Fruit fly (Drosophila melanogaster) whole organism: ENCODE measurements around the gene CG31675.

ENCODE experiments used
- CG8478 ChIP-seq: fragments of >200 bp; optimal IDR thresholded peaks from 2 replicates; lab custom pipeline; 2018; ENCODE audit warnings: inconsistent platforms
- Dll ChIP-seq: fragments of >200 bp; optimal IDR thresholded peaks from 2 replicates; lab custom pipeline; 2017
- EcR ChIP-seq, 2 experiments: fragments of >200 bp; optimal IDR thresholded peaks; 2 replicates each; lab custom pipeline; 2017; ENCODE audit warnings: missing biosample characterization in 2 of 2, missing genetic modification characterization in 2 of 2, missing genetic modification reagents in 2 of 2
- pan ChIP-seq: fragments of >200 bp; optimal IDR thresholded peaks from 2 replicates; lab custom pipeline; 2017
- psq ChIP-seq: fragments of >200 bp; optimal IDR thresholded peaks from 2 replicates; lab custom pipeline; 2017
- usp ChIP-seq: fragments of >200 bp; optimal IDR thresholded peaks from 2 replicates; lab custom pipeline; 2017; ENCODE audit warnings: missing biosample characterization, missing genetic modification characterization, mixed read lengths

Gene CG31675

DNA sequence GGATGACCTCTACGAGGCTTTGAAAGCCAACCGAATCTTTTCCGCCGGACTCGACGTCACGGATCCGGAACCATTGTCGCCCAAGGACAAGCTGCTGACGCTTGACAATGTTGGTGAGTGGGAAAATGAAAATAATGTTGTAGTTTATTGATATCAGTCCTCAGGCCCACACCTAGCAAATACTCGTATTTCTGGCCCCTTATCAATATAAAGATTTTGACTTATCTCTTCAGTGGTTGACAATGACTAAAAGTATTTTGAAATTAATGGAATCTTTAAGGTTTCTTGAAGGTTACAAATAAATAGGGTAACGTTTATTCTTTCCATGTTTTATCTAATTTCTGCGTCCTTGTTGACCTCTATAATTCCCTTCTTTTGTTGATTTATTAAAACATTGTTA is 40.5 kb upstream of the CG31675 start:
- TF ChIP-seq CG8478 (lab: Kevin White, UChicago) (no peak), Dll (lab: Kevin White, UChicago) (no peak), pan (lab: Kevin White, UChicago) (no peak), psq (no peak), EcR (GFP tag; optimal IDR thresholded peaks at IDR 0.05; lab: Kevin White, UChicago) (no peak), usp (GFP tag; lab: Kevin White, UChicago) (no peak)

DNA sequence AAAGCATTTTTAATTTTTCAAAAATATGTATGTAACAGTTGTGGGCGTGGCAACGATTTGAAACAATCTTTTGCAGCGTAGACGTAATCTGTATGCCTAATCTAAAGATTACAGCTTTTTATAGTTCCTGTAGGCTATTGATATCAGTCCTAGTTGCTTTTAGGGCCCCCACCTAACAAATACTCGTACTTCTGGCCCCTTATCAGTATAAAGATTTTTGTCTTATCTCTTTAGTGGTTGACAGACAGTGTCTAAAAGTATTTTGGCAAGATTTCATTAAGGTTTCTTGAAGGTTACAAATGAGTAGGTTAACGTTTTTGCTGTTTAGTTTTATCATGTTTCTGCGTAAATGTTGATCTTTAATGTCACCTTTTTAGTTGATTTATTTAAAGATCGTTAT is 38.9 kb upstream of the CG31675 start:
- no peak for TF ChIP-seq pan (lab: Kevin White, UChicago)
- no peak for TF ChIP-seq psq
- no peak for TF ChIP-seq usp (GFP tag; lab: Kevin White, UChicago)
- TF ChIP-seq Dll (lab: Kevin White, UChicago), result no peak
- no peak for TF ChIP-seq EcR (GFP tag; optimal IDR thresholded peaks at IDR 0.05; lab: Kevin White, UChicago)
- TF ChIP-seq CG8478 (lab: Kevin White, UChicago), result no peak

DNA sequence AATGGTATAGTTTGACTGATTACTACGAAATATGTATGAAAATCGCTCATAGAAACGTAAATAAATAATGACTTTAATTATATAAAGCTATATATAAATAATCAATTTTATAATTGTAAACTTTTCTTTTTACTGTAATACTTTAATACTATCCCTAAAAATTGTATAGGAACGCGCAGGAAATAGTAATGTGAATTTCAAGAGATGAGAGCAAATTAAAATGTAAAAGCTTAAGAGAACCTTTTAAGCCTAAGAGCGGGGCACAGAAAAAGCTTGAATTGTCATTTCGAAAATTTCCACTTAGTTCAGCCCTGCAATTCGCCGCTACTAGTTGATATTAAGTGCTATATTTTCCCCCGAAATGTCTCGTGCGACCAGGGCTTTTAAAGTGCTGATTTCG is 38.2 kb upstream of the CG31675 start, which contains the start of gene CG31673:
TSS of gene CG31673 (plus strand) at position 301 of the 400 bp plus-strand sequence.
- TF ChIP-seq pan (lab: Kevin White, UChicago), result no peak
- TF ChIP-seq usp (GFP tag; lab: Kevin White, UChicago), result no peak
- no peak for TF ChIP-seq psq
- no peak for TF ChIP-seq Dll (lab: Kevin White, UChicago)
- TF ChIP-seq EcR (GFP tag; optimal IDR thresholded peaks at IDR 0.05; lab: Kevin White, UChicago), result no peak
- no peak for TF ChIP-seq CG8478 (lab: Kevin White, UChicago)

DNA sequence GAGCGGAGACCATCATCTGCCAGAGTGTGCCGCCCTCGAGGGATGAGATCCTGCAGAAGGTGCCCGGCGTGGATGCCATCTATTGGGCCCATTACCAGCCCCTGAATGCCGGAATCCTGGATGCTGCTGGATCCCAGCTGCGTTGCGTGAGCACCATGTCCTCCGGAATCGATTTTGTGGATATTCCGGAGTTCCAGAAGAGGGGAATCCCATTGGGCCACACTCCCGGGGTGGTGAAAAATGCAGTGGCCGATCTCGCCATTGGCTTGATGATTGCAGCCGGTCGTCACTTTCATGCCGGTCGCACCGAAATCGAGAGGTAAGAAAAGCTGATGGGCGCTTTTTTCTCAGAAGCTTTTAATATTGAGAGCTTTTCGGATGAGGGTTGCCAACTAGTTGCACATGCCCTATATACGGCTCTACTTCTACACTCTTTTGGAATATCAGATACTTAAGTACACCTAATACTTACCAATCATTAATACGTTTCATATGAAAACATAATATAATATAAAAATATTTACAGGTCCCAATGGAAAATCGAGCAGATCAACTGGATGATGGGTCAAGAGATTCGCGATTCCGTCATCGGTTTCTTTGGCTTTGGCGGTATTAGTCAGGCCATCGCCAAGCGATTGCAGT is 37.7 kb upstream of the CG31675 start:
- TF ChIP-seq CG8478 (lab: Kevin White, UChicago) (no peak), EcR (GFP tag; optimal IDR thresholded peaks at IDR 0.05; lab: Kevin White, UChicago) (no peak), Dll (lab: Kevin White, UChicago) (no peak), pan (lab: Kevin White, UChicago) (no peak), psq (no peak), usp (GFP tag; lab: Kevin White, UChicago) (no peak)

DNA sequence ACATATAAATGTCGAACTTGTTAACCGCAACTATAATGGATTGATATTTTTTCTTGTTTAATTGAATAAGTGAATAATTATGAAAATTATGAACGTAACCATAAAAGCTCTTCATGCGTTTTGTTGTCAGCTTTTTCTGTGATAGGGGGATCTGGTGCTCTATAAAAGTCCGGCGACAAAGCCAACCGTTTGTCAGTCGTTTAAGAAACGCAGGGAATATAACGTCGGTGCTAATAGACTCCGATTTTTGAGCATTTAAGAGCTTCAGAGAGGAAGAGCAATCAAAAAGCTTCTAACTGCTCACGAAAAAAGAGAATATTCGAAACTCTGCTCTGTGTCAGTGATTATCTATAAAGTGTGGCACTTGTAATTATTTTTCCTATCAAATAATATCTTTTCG is 36.5 kb upstream of the CG31675 start, which contains the start of gene CG31674:
TSS of gene CG31674 (plus strand) at position 203 of the 400 bp plus-strand sequence.
- TF ChIP-seq usp (GFP tag; lab: Kevin White, UChicago), result no peak
- no peak for TF ChIP-seq CG8478 (lab: Kevin White, UChicago)
- TF ChIP-seq pan (lab: Kevin White, UChicago), result no peak
- TF ChIP-seq Dll (lab: Kevin White, UChicago), result no peak

DNA sequence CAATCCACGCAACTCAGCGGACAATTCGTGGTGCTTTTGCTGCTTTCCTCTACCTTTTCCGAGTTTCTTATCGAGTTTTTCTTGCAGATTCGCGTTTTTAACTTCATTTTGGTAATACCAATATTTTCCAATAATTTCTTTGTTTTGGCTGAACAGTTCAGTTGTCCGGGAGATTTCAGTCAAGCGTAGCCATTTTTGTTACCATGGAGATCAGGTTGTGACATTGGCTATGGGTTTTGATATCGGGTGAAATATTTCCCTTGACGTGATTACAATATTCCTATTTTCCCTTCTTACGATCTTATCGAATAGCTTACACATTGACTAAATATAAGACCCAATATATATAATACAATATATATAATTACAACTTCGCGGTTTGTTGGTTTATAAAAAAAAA is 32.1 kb upstream of the CG31675 start, which contains the start of gene Oseg5:
TSS of gene Oseg5 (minus strand) at position 340 of the 400 bp plus-strand sequence.
- TF ChIP-seq CG8478 (lab: Kevin White, UChicago), result no peak
- no peak for TF ChIP-seq pan (lab: Kevin White, UChicago)
- TF ChIP-seq usp (GFP tag; lab: Kevin White, UChicago), result no peak
- TF ChIP-seq psq, result no peak
- TF ChIP-seq EcR (GFP tag; optimal IDR thresholded peaks at IDR 0.05; lab: Kevin White, UChicago), result no peak
- no peak for TF ChIP-seq Dll (lab: Kevin White, UChicago)

DNA sequence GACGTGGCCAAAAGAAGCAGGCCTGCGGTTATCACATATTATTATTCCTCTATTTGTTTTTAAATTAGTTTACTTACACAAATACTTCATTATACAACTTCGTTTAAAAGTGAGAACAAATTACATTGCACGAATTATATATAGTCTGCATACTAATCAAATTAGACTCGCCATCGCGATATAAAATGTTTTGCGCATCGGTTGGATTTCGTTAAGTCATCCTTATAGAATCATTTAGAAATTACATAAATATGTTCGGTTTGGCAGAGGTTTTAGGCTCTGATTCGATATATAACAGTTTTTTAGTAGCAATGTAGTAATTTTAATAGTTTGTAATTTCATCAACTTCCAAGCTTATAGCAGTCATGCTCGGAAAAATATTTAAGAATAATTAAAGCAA is 29.7 kb upstream of the CG31675 start, which contains the start of gene Spn38F:
TSS of gene Spn38F (minus strand) at position 101 of the 400 bp plus-strand sequence.
- no peak for TF ChIP-seq usp (GFP tag; lab: Kevin White, UChicago)
- TF ChIP-seq pan (lab: Kevin White, UChicago), result no peak
- no peak for TF ChIP-seq EcR (GFP tag; optimal IDR thresholded peaks at IDR 0.05; lab: Kevin White, UChicago)
- TF ChIP-seq CG8478 (lab: Kevin White, UChicago), result no peak
- TF ChIP-seq psq, result no peak
- TF ChIP-seq Dll (lab: Kevin White, UChicago), result no peak

DNA sequence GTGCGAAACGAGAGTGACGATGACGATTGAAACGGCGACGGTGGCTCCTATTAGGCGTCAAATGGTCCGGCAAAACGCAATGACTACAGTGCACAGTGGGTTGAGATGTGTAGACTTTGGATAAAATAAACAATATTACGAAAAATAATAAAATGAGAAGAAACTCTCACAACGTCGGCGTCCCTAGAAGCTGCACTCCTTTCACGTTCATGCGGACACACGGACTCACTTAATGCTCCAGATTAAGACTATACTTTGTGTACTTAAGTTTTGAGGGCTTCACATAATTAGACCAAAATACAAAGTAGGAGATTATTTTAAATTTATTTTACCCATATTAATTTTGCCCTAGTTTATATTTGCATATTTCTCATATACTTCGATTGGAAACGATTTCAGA is 27.5 kb upstream of the CG31675 start:
- TF ChIP-seq usp (GFP tag; lab: Kevin White, UChicago) (no peak), Dll (lab: Kevin White, UChicago) (no peak), EcR (GFP tag; optimal IDR thresholded peaks at IDR 0.05; lab: Kevin White, UChicago) (no peak), pan (lab: Kevin White, UChicago) (no peak), psq (no peak), CG8478 (lab: Kevin White, UChicago) (no peak)

DNA sequence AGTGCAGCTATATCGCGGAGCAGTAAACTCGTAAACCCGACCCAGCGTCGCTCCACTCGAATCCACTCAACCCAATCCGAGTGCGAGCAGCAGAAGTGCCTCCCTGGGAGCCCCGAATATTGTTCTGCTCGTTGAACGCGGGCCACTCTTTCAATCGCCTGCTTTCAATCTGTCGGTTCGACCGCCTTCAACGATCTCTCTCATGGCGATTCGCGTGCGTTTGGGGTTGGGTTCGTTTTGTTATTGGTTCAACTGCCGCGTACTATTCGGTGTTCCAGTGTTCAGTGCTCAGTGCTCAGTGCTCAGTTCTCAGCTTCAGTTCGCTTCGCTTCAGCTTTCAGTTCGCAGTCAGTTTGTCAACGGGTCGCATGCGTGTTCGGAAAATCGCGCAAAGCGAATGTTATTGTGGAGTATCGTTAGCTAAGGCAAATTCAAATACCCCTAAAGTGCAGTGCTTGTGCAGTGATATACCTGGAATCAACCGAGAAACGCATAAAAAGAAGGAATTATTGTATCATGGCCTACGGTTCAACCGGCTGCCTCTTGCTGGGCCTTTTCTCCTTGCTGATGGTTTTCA is 27.0 kb upstream of the CG31675 start, which contains the start of gene CG31676:
TSS of gene CG31676 (plus strand) at position 289 of the 577 bp plus-strand sequence.
- TF ChIP-seq EcR (GFP tag; optimal IDR thresholded peaks at IDR 0.05; lab: Kevin White, UChicago) (no peak), pan (lab: Kevin White, UChicago) (no peak), Dll (lab: Kevin White, UChicago) (no peak), usp (GFP tag; lab: Kevin White, UChicago) (no peak), CG8478 (lab: Kevin White, UChicago) (no peak), psq (no peak)

DNA sequence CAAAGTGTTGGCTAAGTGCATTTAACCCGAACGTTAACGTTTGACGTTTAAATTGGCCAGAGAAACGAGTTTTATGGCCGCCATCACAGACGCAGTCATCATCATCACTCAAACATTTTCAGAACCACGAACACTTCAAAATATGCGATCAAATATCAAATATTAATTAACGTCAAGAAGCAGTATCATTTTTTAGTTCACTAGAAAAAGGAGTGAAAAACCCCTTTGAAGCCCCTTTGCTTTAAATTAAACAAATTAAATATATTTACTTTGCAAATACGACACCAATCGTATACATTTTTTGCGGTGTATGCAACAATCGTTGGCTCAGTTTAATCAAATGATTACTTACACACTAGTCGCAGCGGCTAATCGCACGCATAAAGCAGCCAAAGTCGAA is 23.2 kb upstream of the CG31675 start:
- TF ChIP-seq pan (lab: Kevin White, UChicago) (no peak), psq (no peak), EcR (GFP tag; optimal IDR thresholded peaks at IDR 0.05; lab: Kevin White, UChicago) (no peak), Dll (lab: Kevin White, UChicago) (no peak), CG8478 (lab: Kevin White, UChicago) (no peak), usp (GFP tag; lab: Kevin White, UChicago) (no peak)

DNA sequence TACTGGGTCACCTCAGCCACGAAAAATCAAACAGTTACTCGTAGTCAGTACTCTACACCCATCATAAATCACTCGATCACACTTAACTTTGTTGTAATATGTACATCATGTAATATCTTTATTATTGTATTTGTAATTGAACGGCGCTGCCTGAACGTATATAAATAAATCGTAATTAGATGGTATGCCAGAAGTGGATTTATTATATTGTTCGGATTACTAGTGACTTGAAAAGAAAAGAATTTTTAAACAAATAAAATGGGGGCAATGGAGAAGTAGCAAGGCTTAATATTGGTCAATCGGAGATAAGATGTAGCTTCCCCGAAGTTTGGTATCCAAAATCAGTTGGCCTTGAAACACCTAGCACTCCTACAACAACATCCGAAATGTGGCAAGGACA is 18.6 kb upstream of the CG31675 start, which contains the start of gene CG14402:
TSS of gene CG14402 (plus strand) at position 301 of the 400 bp plus-strand sequence.
- TF ChIP-seq usp (GFP tag; lab: Kevin White, UChicago) (no peak), pan (lab: Kevin White, UChicago) (no peak), psq (no peak), EcR (GFP tag; optimal IDR thresholded peaks at IDR 0.05; lab: Kevin White, UChicago) (no peak), CG8478 (lab: Kevin White, UChicago) (no peak), Dll (lab: Kevin White, UChicago) (no peak)
